Fruit fly (Drosophila melanogaster): Measurements from ENCODE around the gene CG1523.

DNA sequence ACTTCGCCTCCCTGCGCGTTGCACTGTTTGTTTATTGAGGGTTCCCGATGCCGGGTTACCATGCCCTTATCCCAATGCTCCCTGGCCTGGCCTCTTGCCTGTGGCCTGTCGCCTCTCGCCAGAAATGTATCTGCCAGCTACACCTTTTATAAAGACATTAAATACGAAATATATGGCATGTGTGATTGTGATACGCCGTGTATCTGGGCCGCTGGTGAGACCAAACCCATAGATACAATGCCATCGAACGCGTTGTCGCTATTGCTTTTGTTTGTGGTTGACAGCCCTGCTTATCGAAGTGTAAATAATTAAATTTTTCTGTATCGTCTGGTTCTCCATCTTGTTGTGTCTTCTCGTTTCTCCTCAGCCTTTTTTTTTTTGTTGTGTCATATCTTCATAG lies 41.1 kb upstream of the CG1523 start:
- no peak for TF ChIP-seq br (GFP tag; optimal IDR thresholded peaks at IDR 0.05)
- TF ChIP-seq CG32264 (GFP tag; optimal IDR thresholded peaks at IDR 0.05): no peak
